Fruit fly (Drosophila melanogaster): Measurements from ENCODE around the gene yellow-h.

dm6 chr4:193386-194334 lies 34.1 kb upstream of the yellow-h start, which contains the start of gene Abcd1:
- TF ChIP-seq CG34367 (tag; optimal IDR thresholded peaks at IDR 0.05) (no peak), CG10348 (GFP tag; IDR thresholded peaks at IDR 0.05) (no peak), EcR (GFP tag; optimal IDR thresholded peaks at IDR 0.05) (no peak)
